Fruit fly (Drosophila melanogaster) whole organism, embryonic: ENCODE measurements around the gene CG6431.

Experiments
- Adf1 ChIP-seq: fragments of 200-800 bp; sonication (Bioruptor generic); IDR thresholded peaks from 2 replicates; pipeline ENCODE4 v1.3.6; 2022; ENCODE audit warnings: missing biosample characterization, missing genetic modification characterization
- Antp ChIP-seq: fragments of 200-800 bp; sonication (Bioruptor generic); optimal IDR thresholded peaks from 3 replicates; lab custom pipeline; 2016; ENCODE audit warnings: missing biosample characterization, missing genetic modification characterization
- BEAF-32 ChIP-seq: fragments of 200-800 bp; sonication (Bioruptor generic); optimal IDR thresholded peaks from 3 replicates; lab custom pipeline; 2017; ENCODE audit warnings: missing biosample characterization, missing genetic modification characterization, mild to moderate bottlenecking, moderate library complexity, missing genetic modification reagents
- CG10565 ChIP-seq: fragments of 200-800 bp; sonication (Bioruptor generic); optimal IDR thresholded peaks from 3 replicates; lab custom pipeline; 2016; ENCODE audit warnings: missing biosample characterization, mild to moderate bottlenecking, missing genetic modification characterization
- CG11085 ChIP-seq: fragments of 200-800 bp; sonication (Bioruptor generic); IDR thresholded peaks from 2 replicates; pipeline ENCODE4 v1.3.6; 2022; ENCODE audit warnings: missing biosample characterization, missing genetic modification characterization
- CG11504 ChIP-seq: fragments of 200-800 bp; sonication (Bioruptor generic); optimal IDR thresholded peaks from 3 replicates; lab custom pipeline; 2019; ENCODE audit warnings: missing biosample characterization, mild to moderate bottlenecking, missing genetic modification characterization, moderate library complexity
- CG1647 ChIP-seq: fragments of 200-800 bp; sonication (Bioruptor generic); optimal IDR thresholded peaks from 3 replicates; lab custom pipeline; 2016; ENCODE audit warnings: missing biosample characterization, missing genetic modification characterization
- CG17385 ChIP-seq: fragments of 200-800 bp; sonication (Bioruptor generic); optimal IDR thresholded peaks from 3 replicates; lab custom pipeline; 2018; ENCODE audit warnings: missing biosample characterization, mild to moderate bottlenecking, missing genetic modification characterization
- CG17802 ChIP-seq: fragments of 200-800 bp; sonication (Bioruptor generic); optimal IDR thresholded peaks from 2 replicates; lab custom pipeline; 2018; ENCODE audit warnings: missing biosample characterization, mild to moderate bottlenecking, missing genetic modification characterization, moderate library complexity
- CG18619 ChIP-seq: fragments of 200-800 bp; sonication (Bioruptor generic); optimal IDR thresholded peaks from 3 replicates; lab custom pipeline; 2017; ENCODE audit warnings: missing biosample characterization, mild to moderate bottlenecking, missing genetic modification characterization
- CG2129 ChIP-seq: fragments of 200-800 bp; sonication (Bioruptor generic); IDR thresholded peaks from 2 replicates; pipeline ENCODE4 v1.3.6; 2022; ENCODE audit warnings: missing biosample characterization, missing genetic modification characterization; ENCODE audit not compliant: partially characterized antibody
- CG31365 ChIP-seq: fragments of 200-800 bp; sonication (Bioruptor generic); optimal IDR thresholded peaks from 2 replicates; lab custom pipeline; 2018; ENCODE audit warnings: missing biosample characterization, mild to moderate bottlenecking, missing genetic modification characterization
- CG3163 ChIP-seq: fragments of 200-800 bp; sonication (Bioruptor generic); optimal IDR thresholded peaks from 3 replicates; lab custom pipeline; 2016; ENCODE audit warnings: missing biosample characterization, missing genetic modification characterization
- CG34224 ChIP-seq: fragments of 200-800 bp; sonication (Bioruptor generic); IDR thresholded peaks from 3 replicates; pipeline ENCODE4 v1.3.6; 2022; ENCODE audit warnings: missing biosample characterization, missing genetic modification characterization; ENCODE audit not compliant: partially characterized antibody
- CG4282 ChIP-seq: fragments of 200-800 bp; sonication (Bioruptor generic); optimal IDR thresholded peaks from 2 replicates; lab custom pipeline; 2016; ENCODE audit warnings: missing biosample characterization, missing genetic modification characterization
- CG4854 ChIP-seq: fragments of 200-800 bp; sonication (Bioruptor generic); optimal IDR thresholded peaks from 2 replicates; lab custom pipeline; 2016; ENCODE audit warnings: missing biosample characterization, missing genetic modification characterization, inconsistent platforms
- CG6175 ChIP-seq: fragments of 200-800 bp; sonication (Bioruptor generic); IDR thresholded peaks from 3 replicates; pipeline ENCODE4 v1.3.6; 2022; ENCODE audit warnings: missing biosample characterization, missing genetic modification characterization
- CG7839 ChIP-seq: fragments of 200-800 bp; sonication (Bioruptor generic); optimal IDR thresholded peaks from 3 replicates; lab custom pipeline; 2018; ENCODE audit warnings: missing biosample characterization, mild to moderate bottlenecking, missing genetic modification characterization, moderate library complexity
- CG7987 ChIP-seq: fragments of 200-800 bp; sonication (Bioruptor generic); optimal IDR thresholded peaks from 2 replicates; lab custom pipeline; 2018; ENCODE audit warnings: missing biosample characterization, mild to moderate bottlenecking, missing genetic modification characterization, moderate library complexity
- CTCF ChIP-seq: fragments of 200-800 bp; sonication (Bioruptor generic); optimal IDR thresholded peaks from 2 replicates; lab custom pipeline; 2017; ENCODE audit warnings: missing biosample characterization, mild to moderate bottlenecking, missing genetic modification characterization, moderate library complexity
- Fer2 ChIP-seq: fragments of 200-800 bp; sonication (Bioruptor generic); optimal IDR thresholded peaks from 2 replicates; lab custom pipeline; 2018; ENCODE audit warnings: missing biosample characterization, mild to moderate bottlenecking, missing genetic modification characterization, moderate library complexity
- Gug ChIP-seq: fragments of 200-800 bp; sonication (Bioruptor generic); IDR thresholded peaks from 4 replicates; pipeline ENCODE4 v1.3.6; 2022; ENCODE audit warnings: missing biosample characterization, missing genetic modification characterization
- HLHmδ ChIP-seq: fragments of 200-800 bp; sonication (Bioruptor generic); optimal IDR thresholded peaks from 2 replicates; lab custom pipeline; 2018; ENCODE audit warnings: missing biosample characterization, mild to moderate bottlenecking, missing genetic modification characterization, moderate library complexity
- Hr78 ChIP-seq, 2 experiments: fragments of 200-800 bp in 1 of 2; fragments of >200 bp in 1 of 2; sonication (Bioruptor generic) in 1 of 2; optimal IDR thresholded peaks; 2 replicates each; lab custom pipeline; 2017 to 2019; ENCODE audit warnings: missing biosample characterization in 2 of 2, missing genetic modification characterization in 2 of 2, mild to moderate bottlenecking in 1 of 2, moderate library complexity in 1 of 2
- Lhr ChIP-seq: fragments of 200-800 bp; sonication (Bioruptor generic); optimal IDR thresholded peaks from 3 replicates; lab custom pipeline; 2017; ENCODE audit warnings: mild to moderate bottlenecking, missing biosample characterization, missing genetic modification reagents, missing genetic modification characterization
- Nf-YB ChIP-seq: fragments of 200-800 bp; sonication (Bioruptor generic); optimal IDR thresholded peaks from 3 replicates; lab custom pipeline; 2019; ENCODE audit warnings: missing biosample characterization, mild to moderate bottlenecking, missing genetic modification characterization, moderate library complexity
- NfI ChIP-seq: fragments of 200-800 bp; sonication (Bioruptor generic); optimal IDR thresholded peaks from 3 replicates; lab custom pipeline; 2018; ENCODE audit warnings: missing biosample characterization, mild to moderate bottlenecking, missing genetic modification characterization, moderate library complexity
- Side ChIP-seq: fragments of 200-800 bp; sonication (Bioruptor generic); optimal IDR thresholded peaks from 2 replicates; lab custom pipeline; 2016; ENCODE audit warnings: missing biosample characterization, missing genetic modification characterization
- Taf1 ChIP-seq: fragments of 200-800 bp; sonication (Bioruptor generic); IDR thresholded peaks from 2 replicates; pipeline ENCODE4 v1.3.6; 2022; ENCODE audit warnings: missing biosample characterization, missing genetic modification characterization
- bbx ChIP-seq: fragments of 200-800 bp; sonication (Bioruptor generic); IDR thresholded peaks from 2 replicates; pipeline ENCODE4 v1.3.6; 2022; ENCODE audit warnings: missing biosample characterization, missing genetic modification characterization; ENCODE audit not compliant: partially characterized antibody
- btn ChIP-seq: fragments of 200-800 bp; sonication (Bioruptor generic); optimal IDR thresholded peaks from 2 replicates; lab custom pipeline; 2016; ENCODE audit warnings: missing biosample characterization, missing genetic modification characterization
- caup ChIP-seq: fragments of 200-800 bp; sonication (Bioruptor generic); optimal IDR thresholded peaks from 3 replicates; lab custom pipeline; 2017; ENCODE audit warnings: missing biosample characterization, mild to moderate bottlenecking, missing genetic modification characterization, moderate library complexity; ENCODE audit not compliant: severe bottlenecking
- chif ChIP-seq, 2 experiments: fragments of 200-800 bp; sonication (Bioruptor generic); optimal IDR thresholded peaks; 3 replicates each; lab custom pipeline; 2016; ENCODE audit warnings: missing biosample characterization in 2 of 2, missing genetic modification characterization in 2 of 2
- crc ChIP-seq: fragments of 200-800 bp; sonication (Bioruptor generic); optimal IDR thresholded peaks from 2 replicates; lab custom pipeline; 2016; ENCODE audit warnings: missing biosample characterization, missing genetic modification characterization
- disco-r ChIP-seq: fragments of 200-800 bp; sonication (Bioruptor generic); optimal IDR thresholded peaks from 2 replicates; lab custom pipeline; 2016; ENCODE audit warnings: missing biosample characterization, missing genetic modification characterization
- ems ChIP-seq: fragments of 200-800 bp; sonication (Bioruptor generic); optimal IDR thresholded peaks from 3 replicates; lab custom pipeline; 2016; ENCODE audit warnings: missing biosample characterization, missing genetic modification characterization
- fu2 ChIP-seq: fragments of 200-800 bp; sonication (Bioruptor generic); optimal IDR thresholded peaks from 2 replicates; lab custom pipeline; 2016; ENCODE audit warnings: missing biosample characterization, missing genetic modification characterization
- gce ChIP-seq: fragments of 200-800 bp; sonication (Bioruptor generic); IDR thresholded peaks from 3 replicates; pipeline ENCODE4 v1.3.6; 2022; ENCODE audit warnings: missing biosample characterization, missing genetic modification characterization
- gro ChIP-seq: fragments of 200-800 bp; sonication (Bioruptor generic); optimal IDR thresholded peaks from 2 replicates; lab custom pipeline; 2016; ENCODE audit warnings: missing biosample characterization, missing genetic modification characterization
- lab ChIP-seq: fragments of 200-800 bp; sonication (Bioruptor generic); optimal IDR thresholded peaks from 3 replicates; lab custom pipeline; 2017; ENCODE audit warnings: missing biosample characterization, missing genetic modification characterization, mild to moderate bottlenecking, moderate library complexity, missing genetic modification reagents
- lilli ChIP-seq: fragments of 200-800 bp; sonication (Bioruptor generic); optimal IDR thresholded peaks from 3 replicates; lab custom pipeline; 2016; ENCODE audit warnings: missing biosample characterization, missing genetic modification characterization
- lmd ChIP-seq: fragments of 200-800 bp; sonication (Bioruptor generic); IDR thresholded peaks from 2 replicates; pipeline ENCODE4 v1.3.6; 2022; ENCODE audit warnings: missing biosample characterization, missing genetic modification characterization
- lola ChIP-seq, 3 experiments: fragments of >200 bp in 2 of 3; fragments of 200-800 bp in 1 of 3; sonication (Bioruptor generic) in 1 of 3; optimal IDR thresholded peaks; 2 replicates each; lab custom pipeline; 2017 to 2019; ENCODE audit warnings: missing biosample characterization in 3 of 3, missing genetic modification characterization in 3 of 3, mild to moderate bottlenecking in 1 of 3, moderate library complexity in 1 of 3
- nerfin-1 ChIP-seq: fragments of 200-800 bp; sonication (Bioruptor generic); optimal IDR thresholded peaks from 3 replicates; lab custom pipeline; 2019; ENCODE audit warnings: missing biosample characterization, mild to moderate bottlenecking, missing genetic modification characterization, moderate library complexity
- pum ChIP-seq: fragments of 200-800 bp; sonication (Bioruptor generic); optimal IDR thresholded peaks from 2 replicates; lab custom pipeline; 2016; ENCODE audit warnings: missing biosample characterization, missing genetic modification characterization
- ranshi ChIP-seq: fragments of 200-800 bp; sonication (Bioruptor generic); IDR thresholded peaks from 2 replicates; pipeline ENCODE4 v1.3.6; 2022; ENCODE audit warnings: missing biosample characterization, missing genetic modification characterization
- row ChIP-seq: fragments of 200-800 bp; sonication (Bioruptor generic); IDR thresholded peaks from 3 replicates; pipeline ENCODE4 v1.3.6; 2022; ENCODE audit warnings: missing biosample characterization, missing genetic modification characterization
- sim ChIP-seq: fragments of 200-800 bp; sonication (Bioruptor generic); IDR thresholded peaks from 2 replicates; pipeline ENCODE4 v1.3.6; 2022; ENCODE audit warnings: missing biosample characterization, missing genetic modification characterization
- stwl ChIP-seq: fragments of 200-800 bp; sonication (Bioruptor generic); optimal IDR thresholded peaks from 3 replicates; lab custom pipeline; 2018; ENCODE audit warnings: missing biosample characterization, mild to moderate bottlenecking, missing genetic modification characterization, moderate library complexity
- tna ChIP-seq: fragments of 200-800 bp; sonication (Bioruptor generic); IDR thresholded peaks from 2 replicates; pipeline ENCODE4 v1.3.6; 2022; ENCODE audit warnings: missing biosample characterization, missing genetic modification characterization; ENCODE audit not compliant: partially characterized antibody
- usp ChIP-seq: fragments of >200 bp; optimal IDR thresholded peaks from 2 replicates; lab custom pipeline; 2017; ENCODE audit warnings: missing biosample characterization, missing genetic modification characterization

CG6431 gene

dm6 chr2L:10721535-10721934 is 2.5 kb upstream of the CG6431 start:
- TF ChIP-seq CG10565 (GFP tag; lab: Kevin White, UChicago) (no peak), stwl (tag; lab: Kevin White, UChicago) (peak; percentile 66), CG31365 (tag; lab: Kevin White, UChicago) (peak; percentile 77), CG3163 (no peak), CG7987 (GFP tag; lab: Kevin White, UChicago) (no peak), CTCF (peak; percentile 17), CG11504 (peak; percentile 36), CG6175 (GFP tag; lab: Robert Waterston, UW) (no peak), CG17802 (no peak)

DNA sequence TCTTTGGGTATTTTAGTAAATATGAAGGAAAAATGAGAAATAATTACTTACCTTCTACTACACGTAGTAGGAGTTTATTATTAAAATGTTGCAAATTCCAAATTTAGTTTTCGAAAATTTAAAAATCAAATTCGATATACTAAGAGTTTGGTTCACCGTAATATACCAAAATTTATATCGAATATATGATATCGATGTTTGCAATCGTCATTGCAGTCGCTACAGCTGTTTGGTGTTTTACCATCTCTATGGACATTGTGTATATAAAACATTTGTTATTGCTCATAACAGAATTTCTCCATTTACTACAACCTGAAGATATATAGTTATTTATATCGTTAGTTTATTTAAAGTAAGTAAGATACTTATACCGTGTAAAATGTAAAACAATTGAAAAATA is 4.7 kb downstream of the CG6431 start, which contains the start of gene CG6443:
CG6443 (plus strand) TSS at position 228 of the 400 bp plus-strand sequence.
- TF ChIP-seq lilli (GFP tag; lab: Kevin White, UChicago) (no peak), Hr78 (GFP tag; optimal IDR thresholded peaks at IDR 0.05; lab: Kevin White, UChicago) (no peak), Antp (GFP tag; lab: Kevin White, UChicago) (no peak), bbx (GFP tag; lab: Robert Waterston, UW) (peak; percentile 68), CG34224 (GFP tag; lab: Robert Waterston, UW) (peak; percentile 87), lola (GFP tag; optimal IDR thresholded peaks at IDR 0.05; lab: Kevin White, UChicago) (no peak), ranshi (no peak), lmd (GFP tag; lab: Robert Waterston, UW) (no peak), BEAF-32 (GFP tag; lab: Kevin White, UChicago) (peak; percentile 80), nerfin-1 (tag; lab: Kevin White, UChicago) (no peak), Nf-YB (GFP tag; lab: Kevin White, UChicago) (no peak), lab (GFP tag; lab: Kevin White, UChicago) (no peak), NfI (GFP tag; lab: Kevin White, UChicago) (no peak), CG18619 (GFP tag; lab: Kevin White, UChicago) (no peak), caup (no peak), Gug (GFP tag; lab: Robert Waterston, UW) (no peak), HLHmδ (GFP tag; lab: Kevin White, UChicago) (no peak), Adf1 (GFP tag; lab: Robert Waterston, UW) (no peak), ems (no peak), CG1647 (GFP tag; lab: Kevin White, UChicago) (no peak), usp (GFP tag; lab: Kevin White, UChicago) (no peak), CG2129 (GFP tag; lab: Robert Waterston, UW) (peak; percentile 39; the same call in 1 of the 2 replicates), chif (GFP tag; optimal IDR thresholded peaks at IDR 0.05; lab: Kevin White, UChicago) (no peak), CG4282 (GFP tag; lab: Kevin White, UChicago) (no peak), disco-r (GFP tag; lab: Kevin White, UChicago) (no peak), pum (GFP tag; lab: Kevin White, UChicago) (no peak), Lhr (GFP tag; lab: Kevin White, UChicago) (no peak), CG4854 (GFP tag; lab: Kevin White, UChicago) (no peak), CG11085 (GFP tag; lab: Robert Waterston, UW) (no peak), crc (GFP tag; lab: Kevin White, UChicago) (no peak), gro (no peak), Taf1 (no peak), sim (no peak), Fer2 (no peak), CG7839 (tag; lab: Kevin White, UChicago) (no peak), tna (GFP tag; lab: Robert Waterston, UW) (no peak), row (GFP tag; lab: Robert Waterston, UW) (no peak), CG17385 (GFP tag; lab: Kevin White, UChicago) (no peak), btn (no peak), gce (GFP tag; lab: Robert Waterston, UW) (no peak), Side (no peak), fu2 (GFP tag; lab: Kevin White, UChicago) (no peak)
